Worm (Caenorhabditis elegans): ENCODE results near the gene elb-1.
A peak's percentile ranks its signal among the peaks of the same experiment; 100 is the strongest.

elb-1 gene

ce11 chrIII:11719400-11719875 lies at the start of gene elb-1, which contains the start of gene Y41C4A.11:
Gene elb-1 (minus strand): TSS chrIII:11719450.
Gene Y41C4A.11 (plus strand): TSS chrIII:11719860.
- no peak for TF ChIP-seq fos-1 (tag; optimal IDR thresholded peaks at IDR 0.05)
- peak; percentile 36 for TF ChIP-seq dve-1 (tag; optimal IDR thresholded peaks at IDR 0.05; ENCODE audit: insufficient read depth)
- TF ChIP-seq nhr-237 (tag; optimal IDR thresholded peaks at IDR 0.05) = no peak
- TF ChIP-seq nhr-77 (tag; optimal IDR thresholded peaks at IDR 0.05) = peak; percentile 31
- TF ChIP-seq fkh-10 (GFP tag; optimal IDR thresholded peaks at IDR 0.05) = peak; percentile 5
- TF ChIP-seq madf-9 (GFP tag; conservative IDR thresholded peaks at IDR 0.05) = 0 out of 2 replicates have a peak, but pooled peaks have one; percentile 13
- peak; percentile 69 for TF ChIP-seq mes-2 (tag; optimal IDR thresholded peaks at IDR 0.05; ENCODE audit: poor library complexity, severe bottlenecking)
- peak; percentile 34 for TF ChIP-seq lin-13 (GFP tag; optimal IDR thresholded peaks at IDR 0.05)
- TF ChIP-seq daf-16 (GFP tag; optimal IDR thresholded peaks at IDR 0.05) = no peak
- peak; percentile 3 for TF ChIP-seq daf-16 (tag; optimal IDR thresholded peaks at IDR 0.05)
- peak; percentile 69 for TF ChIP-seq hlh-30 (tag; optimal IDR thresholded peaks at IDR 0.05; ENCODE audit: insufficient read depth)
- no peak for TF ChIP-seq ctbp-1 (GFP tag; IDR thresholded peaks at IDR 0.05)
- no peak for TF ChIP-seq pha-4 (GFP tag; IDR thresholded peaks at IDR 0.05)
- peak; percentile 88 for TF ChIP-seq pha-4 (tag; optimal IDR thresholded peaks at IDR 0.05)
- TF ChIP-seq dmd-6 (GFP tag; IDR thresholded peaks at IDR 0.05) = no peak
- TF ChIP-seq dpl-1 (GFP tag; optimal IDR thresholded peaks at IDR 0.05) = peak; percentile 96
- peak; percentile 47 for TF ChIP-seq mep-1 (tag; optimal IDR thresholded peaks at IDR 0.05)
- peak; percentile 59; the same call in 1 of the 2 replicates for TF ChIP-seq hmg-1.1 (GFP tag; IDR thresholded peaks at IDR 0.05)
- TF ChIP-seq mdl-1 (tag; optimal IDR thresholded peaks at IDR 0.05) = peak in 1 of 2 experiments; percentile 8
- TF ChIP-seq nhr-6 (tag; optimal IDR thresholded peaks at IDR 0.05) = peak; percentile 29
- TF ChIP-seq nhr-28 (tag; optimal IDR thresholded peaks at IDR 0.05) = peak; percentile 43
- TF ChIP-seq nhr-102 (tag; optimal IDR thresholded peaks at IDR 0.05) = peak; percentile 50
- peak; percentile 97 for TF ChIP-seq lin-38 (GFP tag; IDR thresholded peaks at IDR 0.05)
- peak in 1 of 2 experiments; percentile 72 for TF ChIP-seq lsy-2 (tag; optimal IDR thresholded peaks at IDR 0.05)
- no peak for TF ChIP-seq saeg-2 (GFP tag; IDR thresholded peaks at IDR 0.05)

ce11 chrIII:11760634-11761033 lies 41.4 kb upstream of the elb-1 start:
- peak; percentile 75 for TF ChIP-seq set-16 (GFP tag; IDR thresholded peaks at IDR 0.05)
- no peak for TF ChIP-seq F26F4.8 (GFP tag; conservative IDR thresholded peaks at IDR 0.05)

ce11 chrIII:11757892-11758291 lies 38.6 kb upstream of the elb-1 start:
- no peak for TF ChIP-seq tra-1 (GFP tag; IDR thresholded peaks at IDR 0.05)
- TF ChIP-seq R02D3.7 (tag; optimal IDR thresholded peaks at IDR 0.05) = no peak
- peak; percentile 52 for TF ChIP-seq set-16 (GFP tag; IDR thresholded peaks at IDR 0.05)
- no peak for TF ChIP-seq F49E8.2 (tag; optimal IDR thresholded peaks at IDR 0.05; ENCODE audit: borderline replicate concordance)
- no peak for TF ChIP-seq saeg-2 (GFP tag; IDR thresholded peaks at IDR 0.05)
- no peak for TF ChIP-seq spr-3 (GFP tag; optimal IDR thresholded peaks at IDR 0.05)
- peak in 1 of 2 experiments; percentile 17 for TF ChIP-seq unc-62 (GFP tag; optimal IDR thresholded peaks at IDR 0.05 in 1 of 2)
- TF ChIP-seq unc-62 (tag; optimal IDR thresholded peaks at IDR 0.05) = no peak
- no peak for TF ChIP-seq ceh-82 (tag; optimal IDR thresholded peaks at IDR 0.05)
- no peak for TF ChIP-seq ceh-62 (tag; optimal IDR thresholded peaks at IDR 0.05)
- no peak for TF ChIP-seq nhr-6 (tag; optimal IDR thresholded peaks at IDR 0.05)
- TF ChIP-seq D1046.2 (GFP tag; IDR thresholded peaks at IDR 0.05) = no peak
- no peak for TF ChIP-seq duxl-1 (tag; optimal IDR thresholded peaks at IDR 0.05; ENCODE audit: poor library complexity)
- no peak for TF ChIP-seq F44E2.7 (GFP tag; IDR thresholded peaks at IDR 0.05)

Data from whole organism, L4 larva.